Fruit fly (Drosophila melanogaster) whole organism: ENCODE results near the gene CG17404.

Experiments used
- CG8478 ChIP-seq: fragments of >200 bp; optimal IDR thresholded peaks from 2 replicates; lab custom pipeline; 2018; ENCODE audit warnings: inconsistent platforms
- Dll ChIP-seq: fragments of >200 bp; optimal IDR thresholded peaks from 2 replicates; lab custom pipeline; 2017
- EcR ChIP-seq, 2 experiments: fragments of >200 bp; optimal IDR thresholded peaks; 2 replicates each; lab custom pipeline; 2017; ENCODE audit warnings: missing biosample characterization in 2 of 2, missing genetic modification characterization in 2 of 2, missing genetic modification reagents in 2 of 2
- pan ChIP-seq: fragments of >200 bp; optimal IDR thresholded peaks from 2 replicates; lab custom pipeline; 2017
- psq ChIP-seq: fragments of >200 bp; optimal IDR thresholded peaks from 2 replicates; lab custom pipeline; 2017
- usp ChIP-seq: fragments of >200 bp; optimal IDR thresholded peaks from 2 replicates; lab custom pipeline; 2017; ENCODE audit warnings: missing biosample characterization, missing genetic modification characterization, mixed read lengths

DNA sequence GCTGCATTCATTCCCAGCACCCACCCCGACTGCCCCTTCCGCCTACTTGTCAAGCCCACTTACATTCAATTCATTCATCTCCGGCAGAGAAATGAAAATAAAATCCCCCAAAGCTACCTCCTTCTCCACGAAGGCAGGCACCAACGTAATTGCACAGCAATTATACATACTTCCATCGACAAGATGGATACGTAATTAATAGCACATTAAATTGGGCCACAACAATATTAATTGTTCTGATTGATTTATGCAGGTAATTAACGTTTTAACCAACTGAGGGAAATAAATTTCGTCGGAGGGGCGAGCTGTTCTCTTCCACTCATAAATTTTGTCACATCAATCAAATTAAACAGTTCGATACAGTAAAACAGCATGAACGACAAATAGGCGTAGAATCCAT, 27.2 kb downstream of the CG17404 start, which contains the start of gene Adk1:
- TF ChIP-seq usp (no peak), Dll (lab: Kevin White, UChicago) (no peak), EcR (GFP tag; optimal IDR thresholded peaks at IDR 0.05; lab: Kevin White, UChicago) (no peak), psq (lab: Kevin White, UChicago) (no peak), pan (lab: Kevin White, UChicago) (no peak), CG8478 (no peak)
